Worm (Caenorhabditis elegans) whole organism, late embryonic: Measurements from ENCODE around the gene ift-43.

ENCODE experiments used
- ceh-14 ChIP-seq: sonication (generic microtip); optimal IDR thresholded peaks from 2 replicates; lab custom pipeline; 2016; ENCODE audit warnings: missing genotype, missing genetic modification characterization, missing compliant biosample characterization
- ceh-18 ChIP-seq: sonication (generic microtip); optimal IDR thresholded peaks from 2 replicates; lab custom pipeline; 2016; ENCODE audit warnings: missing genetic modification characterization, missing compliant biosample characterization
- ceh-45 ChIP-seq: fragments of 200-800 bp; sonication (Bioruptor generic); IDR thresholded peaks from 2 replicates; pipeline ENCODE4 v1.3.6; 2022; ENCODE audit warnings: missing genetic modification reagents, missing genetic modification characterization, missing compliant biosample characterization
- ceh-6 ChIP-seq: fragments of 200-800 bp; sonication (Bioruptor generic); optimal IDR thresholded peaks from 2 replicates; lab custom pipeline; 2018; ENCODE audit warnings: mild to moderate bottlenecking, missing genetic modification characterization, missing compliant biosample characterization
- elt-2 ChIP-seq: sonication (generic microtip); optimal IDR thresholded peaks from 2 replicates; lab custom pipeline; 2016; ENCODE audit warnings: missing genetic modification reagents, missing genetic modification characterization, missing compliant biosample characterization
- fkh-10 ChIP-seq: fragments of 150-350 bp; optimal IDR thresholded peaks from 2 replicates; lab custom pipeline; 2014; ENCODE audit warnings: missing biosample characterization, missing genetic modification reagents, missing genetic modification characterization
- mec-3 ChIP-seq: sonication (generic microtip); optimal IDR thresholded peaks from 2 replicates; lab custom pipeline; 2016; ENCODE audit warnings: borderline replicate concordance, missing genetic modification characterization, missing compliant biosample characterization
- nhr-11 ChIP-seq: fragments of 150-350 bp; optimal IDR thresholded peaks from 2 replicates; lab custom pipeline; 2014; ENCODE audit warnings: missing biosample characterization, missing genetic modification characterization
- pag-3 ChIP-seq: sonication (generic microtip); optimal IDR thresholded peaks from 2 replicates; lab custom pipeline; 2016; ENCODE audit warnings: missing compliant biosample characterization, missing genetic modification characterization, borderline replicate concordance
- pqm-1 ChIP-seq: sonication (generic microtip); optimal IDR thresholded peaks from 2 replicates; lab custom pipeline; 2016; ENCODE audit warnings: missing genetic modification characterization, missing compliant biosample characterization
- sox-4 ChIP-seq: sonication (generic microtip); optimal IDR thresholded peaks from 2 replicates; lab custom pipeline; 2017; ENCODE audit warnings: mild to moderate bottlenecking, missing genetic modification characterization, inconsistent platforms, missing compliant biosample characterization
- tbx-2 ChIP-seq: sonication (generic microtip); optimal IDR thresholded peaks from 2 replicates; lab custom pipeline; 2016; ENCODE audit warnings: missing genetic modification characterization, missing compliant biosample characterization
- ztf-16 ChIP-seq: sonication (generic microtip); optimal IDR thresholded peaks from 2 replicates; lab custom pipeline; 2017; ENCODE audit warnings: missing genetic modification characterization, missing compliant biosample characterization

DNA sequence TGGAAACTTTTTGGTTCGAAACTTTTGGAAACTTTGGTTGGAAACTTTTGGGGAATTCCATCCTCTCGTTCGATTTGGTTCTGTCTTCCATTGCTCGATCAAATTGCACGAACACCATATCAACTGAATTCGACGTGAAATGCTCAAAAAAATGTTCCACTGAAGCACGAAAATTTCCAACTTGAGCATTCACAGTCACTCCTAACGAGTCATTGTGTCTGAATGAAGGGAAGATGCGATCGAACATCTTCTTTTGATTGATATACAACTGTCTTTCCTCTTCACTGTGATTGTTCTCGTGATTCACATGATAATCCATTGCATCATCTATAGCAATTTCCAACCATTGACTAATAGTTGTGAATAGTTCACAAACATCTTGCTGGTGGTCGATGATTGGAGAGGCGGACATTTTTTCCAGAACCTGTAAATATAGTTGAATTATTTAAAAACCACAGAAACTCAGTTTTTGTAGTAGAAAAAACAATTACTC, 32.2 kb downstream of the ift-43 start, which contains the start of gene F59E12.15:
- TF ChIP-seq tbx-2 (tag; lab: Kevin White, UChicago) (no peak), ztf-16 (no peak), fkh-10 (no peak), mec-3 (no peak), elt-2 (tag; lab: Kevin White, UChicago) (no peak), ceh-6 (no peak), ceh-14 (tag; lab: Kevin White, UChicago) (no peak), ceh-45 (GFP tag; lab: Robert Waterston, UW) (no peak), pqm-1 (tag; lab: Kevin White, UChicago) (no peak), nhr-11 (no peak), sox-4 (no peak), ceh-18 (tag; lab: Kevin White, UChicago) (no peak), pag-3 (tag; lab: Kevin White, UChicago) (no peak)
